Worm (Caenorhabditis elegans): ENCODE data around the gene C05C12.4.

- TF ChIP-seq snpc-4 (tag; optimal IDR thresholded peaks at IDR 0.05) (no peak), cey-2 (tag; optimal IDR thresholded peaks at IDR 0.05; ENCODE audit: borderline replicate concordance, insufficient read depth) (peak; percentile 48), daf-19 (GFP tag; conservative IDR thresholded peaks at IDR 0.05) (no peak)
Measured at ce11 chrIV:11211547-11211946, 36.3 kb downstream of the C05C12.4 start.

Data from whole organism, L4 larva.